Fruit fly (Drosophila melanogaster) whole organism, embryonic: ENCODE results near the gene lectin-29Ca.

Experiments used
- CG11247 ChIP-seq: fragments of 200-800 bp; sonication (Bioruptor generic); IDR thresholded peaks from 2 replicates; pipeline ENCODE4 v1.3.6; 2022; ENCODE audit warnings: missing biosample characterization, missing genetic modification characterization
- CG11723 ChIP-seq: fragments of 200-800 bp; sonication (Bioruptor generic); optimal IDR thresholded peaks from 2 replicates; lab custom pipeline; 2017; ENCODE audit warnings: missing biosample characterization, mild to moderate bottlenecking, missing genetic modification characterization
- CG13424 ChIP-seq: fragments of 200-800 bp; sonication (Bioruptor generic); optimal IDR thresholded peaks from 2 replicates; lab custom pipeline; 2019; ENCODE audit warnings: missing biosample characterization, mild to moderate bottlenecking, missing genetic modification characterization, moderate library complexity
- CG17612 ChIP-seq: fragments of 200-800 bp; sonication (Bioruptor generic); IDR thresholded peaks from 2 replicates; pipeline ENCODE4 v1.3.6; 2022; ENCODE audit warnings: missing biosample characterization, missing genetic modification characterization
- CG2129 ChIP-seq: fragments of 200-800 bp; sonication (Bioruptor generic); IDR thresholded peaks from 2 replicates; pipeline ENCODE4 v1.3.6; 2022; ENCODE audit warnings: missing biosample characterization, missing genetic modification characterization; ENCODE audit not compliant: partially characterized antibody
- CG2712 ChIP-seq: fragments of 200-800 bp; optimal IDR thresholded peaks from 3 replicates; lab custom pipeline; 2019; ENCODE audit warnings: missing biosample characterization, mild to moderate bottlenecking, missing genetic modification characterization, moderate library complexity
- CG2889 ChIP-seq: fragments of 200-800 bp; sonication (Bioruptor generic); IDR thresholded peaks from 3 replicates; pipeline ENCODE4 v1.3.6; 2022; ENCODE audit warnings: missing biosample characterization, missing genetic modification characterization
- CG30403 ChIP-seq: fragments of 200-800 bp; sonication (Bioruptor generic); optimal IDR thresholded peaks from 3 replicates; lab custom pipeline; 2016; ENCODE audit warnings: missing biosample characterization, missing genetic modification characterization
- CG3281 ChIP-seq: fragments of 200-800 bp; sonication (Bioruptor generic); optimal IDR thresholded peaks from 3 replicates; lab custom pipeline; 2017; ENCODE audit warnings: missing biosample characterization, mild to moderate bottlenecking, missing genetic modification characterization
- CG3407 ChIP-seq: fragments of 200-800 bp; sonication (Bioruptor generic); optimal IDR thresholded peaks from 2 replicates; lab custom pipeline; 2018; ENCODE audit warnings: missing biosample characterization, mild to moderate bottlenecking, missing genetic modification characterization
- CG4282 ChIP-seq: fragments of 200-800 bp; sonication (Bioruptor generic); optimal IDR thresholded peaks from 2 replicates; lab custom pipeline; 2016; ENCODE audit warnings: missing biosample characterization, missing genetic modification characterization
- CG7372 ChIP-seq: fragments of 200-800 bp; sonication (Bioruptor generic); IDR thresholded peaks from 2 replicates; pipeline ENCODE4 v1.3.6; 2022; ENCODE audit warnings: missing biosample characterization, missing genetic modification characterization
- CG8478 ChIP-seq: fragments of >200 bp; optimal IDR thresholded peaks from 2 replicates; lab custom pipeline; 2018
- CG9727 ChIP-seq: fragments of 200-800 bp; sonication (Bioruptor generic); optimal IDR thresholded peaks from 3 replicates; lab custom pipeline; 2017; ENCODE audit warnings: missing biosample characterization, mild to moderate bottlenecking, missing genetic modification characterization
- D ChIP-seq, 2 experiments: fragments of 200-800 bp in 1 of 2; fragments of >200 bp in 1 of 2; sonication (Bioruptor generic) in 1 of 2; optimal IDR thresholded peaks; 2 replicates in 1 of 2; 3 replicates in 1 of 2; lab custom pipeline; 2017; ENCODE audit warnings: mild to moderate bottlenecking in 1 of 2, missing biosample characterization in 1 of 2, missing genetic modification characterization in 1 of 2, missing genetic modification reagents in 1 of 2
- D19A ChIP-seq: fragments of 200-800 bp; optimal IDR thresholded peaks from 3 replicates; lab custom pipeline; 2019; ENCODE audit warnings: missing biosample characterization, mild to moderate bottlenecking, missing genetic modification characterization, moderate library complexity
- H2.0 ChIP-seq: fragments of 200-800 bp; sonication (Bioruptor generic); IDR thresholded peaks from 2 replicates; pipeline ENCODE4 v1.3.6; 2022; ENCODE audit warnings: missing biosample characterization, missing genetic modification characterization
- HHEX ChIP-seq: fragments of 200-800 bp; sonication (Bioruptor generic); optimal IDR thresholded peaks from 3 replicates; lab custom pipeline; 2017; ENCODE audit warnings: missing biosample characterization, mild to moderate bottlenecking, missing genetic modification characterization, missing genetic modification reagents
- Hr51 ChIP-seq, 2 experiments: fragments of 200-800 bp; sonication (Bioruptor generic); optimal IDR thresholded peaks; 2 replicates in 1 of 2; 3 replicates in 1 of 2; lab custom pipeline; 2016 to 2018; ENCODE audit warnings: missing biosample characterization in 2 of 2, missing genetic modification characterization in 2 of 2, mild to moderate bottlenecking in 1 of 2, moderate library complexity in 1 of 2
- Max ChIP-seq: fragments of 200-800 bp; sonication (Bioruptor generic); optimal IDR thresholded peaks from 2 replicates; lab custom pipeline; 2016; ENCODE audit warnings: missing biosample characterization, mild to moderate bottlenecking, missing genetic modification characterization
- Med ChIP-seq: fragments of 200-800 bp; sonication (Bioruptor generic); peaks from one replicate; lab custom pipeline; 2016; ENCODE audit warnings: missing biosample characterization, missing genetic modification characterization, mild to moderate bottlenecking, inconsistent platforms, moderate library complexity
- NFAT ChIP-seq: fragments of 200-800 bp; sonication (Bioruptor generic); IDR thresholded peaks from 2 replicates; pipeline ENCODE4 v1.3.6; 2022; ENCODE audit warnings: missing biosample characterization, missing genetic modification characterization
- Nf-YC ChIP-seq: fragments of 200-800 bp; optimal IDR thresholded peaks from 3 replicates; lab custom pipeline; 2019; ENCODE audit warnings: missing biosample characterization, mild to moderate bottlenecking, missing genetic modification characterization, moderate library complexity
- Oli ChIP-seq: fragments of 200-800 bp; sonication (Bioruptor generic); optimal IDR thresholded peaks from 2 replicates; lab custom pipeline; 2018; ENCODE audit warnings: missing biosample characterization, mild to moderate bottlenecking, missing genetic modification characterization, moderate library complexity
- Vsx1 ChIP-seq: fragments of 200-800 bp; sonication (Bioruptor generic); optimal IDR thresholded peaks from 2 replicates; lab custom pipeline; 2017; ENCODE audit warnings: missing biosample characterization, mild to moderate bottlenecking, missing genetic modification characterization, missing genetic modification reagents
- bcd ChIP-seq: fragments of 200-800 bp; sonication (Bioruptor generic); optimal IDR thresholded peaks from 2 replicates; lab custom pipeline; 2017; ENCODE audit warnings: missing biosample characterization, mild to moderate bottlenecking, missing genetic modification characterization
- btn ChIP-seq: fragments of 200-800 bp; sonication (Bioruptor generic); optimal IDR thresholded peaks from 2 replicates; lab custom pipeline; 2016; ENCODE audit warnings: missing biosample characterization, missing genetic modification characterization
- caup ChIP-seq: fragments of 200-800 bp; sonication (Bioruptor generic); optimal IDR thresholded peaks from 3 replicates; lab custom pipeline; 2017; ENCODE audit warnings: missing biosample characterization, mild to moderate bottlenecking, missing genetic modification characterization, moderate library complexity; ENCODE audit not compliant: severe bottlenecking
- chinmo ChIP-seq: fragments of 200-800 bp; sonication (Bioruptor generic); IDR thresholded peaks from 4 replicates; pipeline ENCODE4 v1.3.6; 2022; ENCODE audit warnings: missing biosample characterization, missing genetic modification characterization; ENCODE audit not compliant: partially characterized antibody
- dimm ChIP-seq: fragments of 200-800 bp; sonication (Bioruptor generic); IDR thresholded peaks from 2 replicates; pipeline ENCODE4 v1.3.6; 2022; ENCODE audit warnings: missing biosample characterization, missing genetic modification characterization
- dmrt99B ChIP-seq: fragments of 200-800 bp; sonication (Bioruptor generic); optimal IDR thresholded peaks from 2 replicates; lab custom pipeline; 2018; ENCODE audit warnings: missing biosample characterization, mild to moderate bottlenecking, missing genetic modification characterization, moderate library complexity
- exex ChIP-seq: fragments of 200-800 bp; sonication (Bioruptor generic); optimal IDR thresholded peaks from 4 replicates; lab custom pipeline; 2018; ENCODE audit warnings: missing biosample characterization, mild to moderate bottlenecking, missing genetic modification characterization, moderate library complexity
- hbn ChIP-seq: fragments of 200-800 bp; sonication (Bioruptor generic); IDR thresholded peaks from 2 replicates; pipeline ENCODE4 v1.3.6; 2022; ENCODE audit warnings: missing biosample characterization, missing genetic modification characterization; ENCODE audit not compliant: partially characterized antibody
- insv ChIP-seq, 2 experiments: fragments of 200-800 bp; sonication (Bioruptor generic); optimal IDR thresholded peaks; 3 replicates each; lab custom pipeline; 2016 to 2018; ENCODE audit warnings: missing biosample characterization in 2 of 2, missing genetic modification characterization in 2 of 2
- jigr1 ChIP-seq: fragments of 200-800 bp; sonication (Bioruptor generic); IDR thresholded peaks from 3 replicates; pipeline ENCODE4 v1.3.6; 2022; ENCODE audit warnings: missing biosample characterization, missing genetic modification characterization
- mam ChIP-seq: fragments of 200-800 bp; sonication (Bioruptor generic); optimal IDR thresholded peaks from 3 replicates; lab custom pipeline; 2016; ENCODE audit warnings: missing biosample characterization, missing genetic modification characterization
- org-1 ChIP-seq: fragments of 200-800 bp; sonication (Bioruptor generic); optimal IDR thresholded peaks from 2 replicates; lab custom pipeline; 2017; ENCODE audit warnings: missing biosample characterization, missing genetic modification characterization
- p53 ChIP-seq: fragments of 200-800 bp; sonication (Bioruptor generic); optimal IDR thresholded peaks from 2 replicates; lab custom pipeline; 2016; ENCODE audit warnings: missing biosample characterization, missing genetic modification characterization
- pita ChIP-seq: fragments of 200-800 bp; sonication (Bioruptor generic); optimal IDR thresholded peaks from 2 replicates; lab custom pipeline; 2017; ENCODE audit warnings: missing biosample characterization, mild to moderate bottlenecking, missing genetic modification characterization
- ssp ChIP-seq: fragments of 200-800 bp; sonication (Bioruptor generic); IDR thresholded peaks from 2 replicates; pipeline ENCODE4 v1.3.6; 2022; ENCODE audit warnings: missing biosample characterization, missing genetic modification characterization
- tin ChIP-seq: fragments of 200-800 bp; sonication (Bioruptor generic); optimal IDR thresholded peaks from 3 replicates; lab custom pipeline; 2016; ENCODE audit warnings: missing biosample characterization, missing genetic modification characterization
- unpg ChIP-seq: fragments of 200-800 bp; sonication (Bioruptor generic); optimal IDR thresholded peaks from 3 replicates; lab custom pipeline; 2018; ENCODE audit warnings: missing biosample characterization, mild to moderate bottlenecking, missing genetic modification characterization, moderate library complexity
- vnd ChIP-seq: fragments of 200-800 bp; sonication (Bioruptor generic); IDR thresholded peaks from 3 replicates; pipeline ENCODE4 v1.3.6; 2022; ENCODE audit warnings: missing biosample characterization, missing genetic modification characterization; ENCODE audit not compliant: partially characterized antibody
- wek ChIP-seq: fragments of 200-800 bp; sonication (Bioruptor generic); optimal IDR thresholded peaks from 3 replicates; lab custom pipeline; 2018; ENCODE audit warnings: missing biosample characterization, mild to moderate bottlenecking, missing genetic modification characterization, moderate library complexity
- zen2 ChIP-seq: fragments of 200-800 bp; sonication (Bioruptor generic); IDR thresholded peaks from 3 replicates; pipeline ENCODE4 v1.3.6; 2022; ENCODE audit warnings: missing biosample characterization, missing genetic modification characterization; ENCODE audit not compliant: partially characterized antibody

The lectin-29Ca gene

dm6 chr2L:8382646-8383045 lies 11.4 kb downstream of the lectin-29Ca start, which contains the start of the genes CG13392 and Rcd4 (continued):
- no peak for TF ChIP-seq wek (GFP tag; lab: Kevin White, UChicago)
- no peak for TF ChIP-seq Vsx1 (GFP tag; lab: Kevin White, UChicago)
- TF ChIP-seq CG17612 (GFP tag; lab: Robert Waterston, UW): no peak
- TF ChIP-seq p53 (GFP tag; lab: Kevin White, UChicago): peak; percentile 26
- peak; percentile 42 for TF ChIP-seq exex (tag; lab: Kevin White, UChicago)
- peak; percentile 20 to 76 for TF ChIP-seq Hr51 (GFP tag; optimal IDR thresholded peaks at IDR 0.05; lab: Kevin White, UChicago)
- peak; percentile 57 for TF ChIP-seq H2.0 (GFP tag; lab: Robert Waterston, UW)
- TF ChIP-seq D19A (tag; lab: Kevin White, UChicago): no peak
- TF ChIP-seq CG8478 (lab: Kevin White, UChicago): no peak
- peak; percentile 69 for TF ChIP-seq CG11247 (GFP tag; lab: Robert Waterston, UW)
- 0 out of 4 replicates have a peak, but pooled peaks have one; percentile 56 for TF ChIP-seq chinmo (GFP tag; lab: Robert Waterston, UW)
- TF ChIP-seq hbn: peak; percentile 53; the same call in 1 of the 2 replicates
- TF ChIP-seq NFAT (GFP tag; lab: Robert Waterston, UW): peak; percentile 82
- TF ChIP-seq Med: peak; percentile 97
- peak; percentile 56 for TF ChIP-seq HHEX
- peak; percentile 17 for TF ChIP-seq Nf-YC (tag; lab: Kevin White, UChicago)
- TF ChIP-seq CG11723 (GFP tag; lab: Kevin White, UChicago): peak; percentile 3
- TF ChIP-seq dimm: no peak
- TF ChIP-seq Max (GFP tag; lab: Kevin White, UChicago): peak; percentile 6
- no peak for TF ChIP-seq Oli
- peak in 1 of 2 experiments; percentile 42 for TF ChIP-seq insv (GFP tag; optimal IDR thresholded peaks at IDR 0.05; lab: Kevin White, UChicago)
- peak; percentile 49 for TF ChIP-seq unpg (GFP tag; lab: Kevin White, UChicago)
- TF ChIP-seq mam (GFP tag; lab: Kevin White, UChicago): peak; percentile 84
- TF ChIP-seq zen2: peak; percentile 72; the same call in 2 of the 3 replicates
- peak; percentile 30 for TF ChIP-seq CG9727 (GFP tag; lab: Kevin White, UChicago)
- TF ChIP-seq CG7372 (GFP tag; lab: Robert Waterston, UW): 0 out of 2 replicates have a peak, but pooled peaks have one; percentile 12
- TF ChIP-seq CG3407 (GFP tag; lab: Kevin White, UChicago): no peak
- peak; percentile 30 for TF ChIP-seq btn (GFP tag; lab: Kevin White, UChicago)
- TF ChIP-seq ssp (GFP tag; lab: Robert Waterston, UW): peak; percentile 32; the same call in 1 of the 2 replicates
- no peak for TF ChIP-seq jigr1
- TF ChIP-seq CG30403 (GFP tag; lab: Kevin White, UChicago): peak; percentile 71
- TF ChIP-seq bcd (GFP tag; lab: Kevin White, UChicago): peak; percentile 46
- no peak for TF ChIP-seq CG2889 (GFP tag; lab: Robert Waterston, UW)
- 0 out of 3 replicates have a peak, but pooled peaks have one; percentile 16 for TF ChIP-seq vnd (GFP tag; lab: Robert Waterston, UW)
- TF ChIP-seq dmrt99B: peak; percentile 21
- TF ChIP-seq pita (GFP tag; lab: Kevin White, UChicago): no peak
- peak; percentile 46 for TF ChIP-seq CG2712 (tag; lab: Kevin White, UChicago)
- peak; percentile 26 for TF ChIP-seq CG13424 (tag; lab: Kevin White, UChicago)
- TF ChIP-seq CG4282 (GFP tag; lab: Kevin White, UChicago): peak; percentile 79
- TF ChIP-seq CG2129 (GFP tag; lab: Robert Waterston, UW): no peak
- peak; percentile 20 for TF ChIP-seq org-1 (GFP tag; lab: Kevin White, UChicago)
- peak; percentile 72 for TF ChIP-seq tin (GFP tag; lab: Kevin White, UChicago)
- peak; percentile 78 for TF ChIP-seq caup (GFP tag; lab: Kevin White, UChicago)
- TF ChIP-seq CG3281: peak; percentile 60
- TF ChIP-seq D (optimal IDR thresholded peaks at IDR 0.05; lab: Kevin White, UChicago): no peak
- no peak for TF ChIP-seq D (GFP tag; optimal IDR thresholded peaks at IDR 0.05; lab: Kevin White, UChicago)
